Worm (Caenorhabditis elegans) whole organism, late embryonic: Measurements from ENCODE around the gene K02E7.10.

Experiments
- ceh-48 ChIP-seq: sonication (generic microtip); optimal IDR thresholded peaks from 2 replicates; lab custom pipeline; 2016; ENCODE audit warnings: missing genetic modification characterization, inconsistent platforms, missing compliant biosample characterization
- hlh-8 ChIP-seq: sonication (generic microtip); optimal IDR thresholded peaks from 2 replicates; lab custom pipeline; 2016; ENCODE audit warnings: missing genotype, missing genetic modification characterization, missing compliant biosample characterization
- pros-1 ChIP-seq: fragments of 150-350 bp; optimal IDR thresholded peaks from 2 replicates; lab custom pipeline; 2014; ENCODE audit warnings: missing biosample characterization, missing genetic modification reagents, missing genetic modification characterization
- syd-9 ChIP-seq: sonication (generic microtip); optimal IDR thresholded peaks from 2 replicates; lab custom pipeline; 2016; ENCODE audit warnings: mild to moderate bottlenecking, missing genetic modification characterization, moderate library complexity, missing compliant biosample characterization

- TF ChIP-seq pros-1 (tag; lab: Kevin White, UChicago) = no peak
- no peak for TF ChIP-seq hlh-8 (tag; lab: Kevin White, UChicago)
- TF ChIP-seq ceh-48 (tag; lab: Kevin White, UChicago) = no peak
- TF ChIP-seq syd-9 (tag; lab: Kevin White, UChicago) = no peak
Measured at ce11 chrII:1091706-1092105, 24.9 kb upstream of the K02E7.10 start, which contains the start of gene snf-3.
